Comparison of ENCODE assay signal across 1 fruit fly cellular context in genomic region chr3R:9055119-9056105, dm6.
TF ChIP-seq lines count a peak whose summit lies in the region.

No protein-coding gene starts in this region.

TF ChIP-seq in whole organism, embryonic, 481 proteins besides CTCF, POLR2A, EP300 and RAD21 (continued from another document and continues in another):
- TF ChIP-seq HHEX (GFP tag; optimal IDR thresholded peaks at IDR 0.05; lab: Kevin White, UChicago), result peak; percentile 94
- peak; percentile 93 for TF ChIP-seq ind (GFP tag; optimal IDR thresholded peaks at IDR 0.05; lab: Kevin White, UChicago)
- TF ChIP-seq CG8281 (tag; optimal IDR thresholded peaks at IDR 0.05; lab: Kevin White, UChicago), result peak; percentile 69
- no peak for TF ChIP-seq CG32767 (GFP tag; IDR thresholded peaks at IDR 0.05; lab: Robert Waterston, UW)
- TF ChIP-seq ttk (GFP tag; IDR thresholded peaks at IDR 0.05; lab: Robert Waterston, UW), result no peak
- no peak for TF ChIP-seq ap (GFP tag; IDR thresholded peaks at IDR 0.05; lab: Robert Waterston, UW)
- peak; percentile 81 for TF ChIP-seq CG6272 (GFP tag; IDR thresholded peaks at IDR 0.05; lab: Robert Waterston, UW)
- TF ChIP-seq CG8944 (GFP tag; optimal IDR thresholded peaks at IDR 0.05; lab: Kevin White, UChicago), result peak; percentile 72
- TF ChIP-seq maf-S (GFP tag; optimal IDR thresholded peaks at IDR 0.05; lab: Kevin White, UChicago), result peak; percentile 64
- no peak for TF ChIP-seq CG9215 (GFP tag; IDR thresholded peaks at IDR 0.05; lab: Robert Waterston, UW)
- TF ChIP-seq CG15073 (GFP tag; optimal IDR thresholded peaks at IDR 0.05; lab: Kevin White, UChicago), result peak; percentile 47
- peak; percentile 87 for TF ChIP-seq CG6254 (GFP tag; optimal IDR thresholded peaks at IDR 0.05; lab: Kevin White, UChicago)
- TF ChIP-seq CG10979 (tag; optimal IDR thresholded peaks at IDR 0.05; lab: Kevin White, UChicago), result peak; percentile 94
- TF ChIP-seq CG12942 (GFP tag; optimal IDR thresholded peaks at IDR 0.05; lab: Kevin White, UChicago), result peak; percentile 83
- peak; percentile 38 for TF ChIP-seq ac (GFP tag; optimal IDR thresholded peaks at IDR 0.05; lab: Kevin White, UChicago)
- TF ChIP-seq Elba2 (GFP tag; optimal IDR thresholded peaks at IDR 0.05; lab: Kevin White, UChicago), result peak; percentile 3
- peak; percentile 66 for TF ChIP-seq Antp (GFP tag; optimal IDR thresholded peaks at IDR 0.05; lab: Kevin White, UChicago)
- TF ChIP-seq pzg (GFP tag; optimal IDR thresholded peaks at IDR 0.05; lab: Kevin White, UChicago), result no peak
- TF ChIP-seq repo (GFP tag; optimal IDR thresholded peaks at IDR 0.05; lab: Kevin White, UChicago), result peak; percentile 52
- TF ChIP-seq CG1529 (GFP tag; optimal IDR thresholded peaks at IDR 0.05; lab: Kevin White, UChicago), result peak; percentile 84
- peak; percentile 61 to 65 for TF ChIP-seq chif (GFP tag; optimal IDR thresholded peaks at IDR 0.05; lab: Kevin White, UChicago)
- TF ChIP-seq Bgb (GFP tag; IDR thresholded peaks at IDR 0.05; lab: Robert Waterston, UW; ENCODE audit: partially characterized antibody), result no peak
- peak; percentile 87 for TF ChIP-seq zen (tag; optimal IDR thresholded peaks at IDR 0.05; lab: Kevin White, UChicago)
- peak; percentile 77 for TF ChIP-seq fd64A (GFP tag; optimal IDR thresholded peaks at IDR 0.05; lab: Kevin White, UChicago)
- no peak for TF ChIP-seq ftz-f1 (GFP tag; optimal IDR thresholded peaks at IDR 0.05; lab: Kevin White, UChicago)
- peak; percentile 77 to 92 for TF ChIP-seq Pdp1 (GFP tag; optimal IDR thresholded peaks at IDR 0.05; lab: Kevin White, UChicago)
- TF ChIP-seq fd96Cb (tag; optimal IDR thresholded peaks at IDR 0.05; lab: Kevin White, UChicago), result peak; percentile 93
- no peak for TF ChIP-seq CG6791 (GFP tag; IDR thresholded peaks at IDR 0.05; lab: Robert Waterston, UW; ENCODE audit: partially characterized antibody)
- no peak for TF ChIP-seq row (GFP tag; IDR thresholded peaks at IDR 0.05; lab: Robert Waterston, UW)
- peak; percentile 92 for TF ChIP-seq CG30403 (GFP tag; optimal IDR thresholded peaks at IDR 0.05; lab: Kevin White, UChicago)
- peak; percentile 63 for TF ChIP-seq eyg (GFP tag; optimal IDR thresholded peaks at IDR 0.05; lab: Kevin White, UChicago)
- TF ChIP-seq zfh2 (GFP tag; optimal IDR thresholded peaks at IDR 0.05; lab: Kevin White, UChicago), result peak; percentile 73
- TF ChIP-seq HmgD (GFP tag; optimal IDR thresholded peaks at IDR 0.05; lab: Kevin White, UChicago), result peak; percentile 1
- TF ChIP-seq tap (tag; optimal IDR thresholded peaks at IDR 0.05; lab: Kevin White, UChicago), result peak; percentile 96
- peak; percentile 91 for TF ChIP-seq CG12769 (tag; optimal IDR thresholded peaks at IDR 0.05; lab: Kevin White, UChicago)
- no peak for TF ChIP-seq vvl (GFP tag; IDR thresholded peaks at IDR 0.05; lab: Robert Waterston, UW)
- TF ChIP-seq lilli (GFP tag; optimal IDR thresholded peaks at IDR 0.05; lab: Kevin White, UChicago), result peak; percentile 90
- TF ChIP-seq Abd-B (GFP tag; optimal IDR thresholded peaks at IDR 0.05; lab: Kevin White, UChicago), result peak; percentile 90
- TF ChIP-seq dysf (GFP tag; IDR thresholded peaks at IDR 0.05; lab: Robert Waterston, UW), result no peak
- TF ChIP-seq CG11723 (GFP tag; optimal IDR thresholded peaks at IDR 0.05; lab: Kevin White, UChicago), result peak; percentile 82
- TF ChIP-seq knrl (GFP tag; IDR thresholded peaks at IDR 0.05; lab: Robert Waterston, UW; ENCODE audit: partially characterized antibody), result no peak
- TF ChIP-seq her (GFP tag; optimal IDR thresholded peaks at IDR 0.05; lab: Kevin White, UChicago), result peak; percentile 74
- TF ChIP-seq lbe (GFP tag; optimal IDR thresholded peaks at IDR 0.05; lab: Kevin White, UChicago), result peak; percentile 96
- no peak for TF ChIP-seq NFAT (GFP tag; IDR thresholded peaks at IDR 0.05; lab: Robert Waterston, UW)
- no peak for TF ChIP-seq z (GFP tag; IDR thresholded peaks at IDR 0.05; lab: Robert Waterston, UW)
- TF ChIP-seq CG7745 (tag; optimal IDR thresholded peaks at IDR 0.05; lab: Kevin White, UChicago), result peak; percentile 48
- TF ChIP-seq pnt (GFP tag; optimal IDR thresholded peaks at IDR 0.05; lab: Kevin White, UChicago), result peak; percentile 73
- TF ChIP-seq fd3F (GFP tag; optimal IDR thresholded peaks at IDR 0.05; lab: Kevin White, UChicago), result peak; percentile 92
- TF ChIP-seq CG7357 (GFP tag; IDR thresholded peaks at IDR 0.05; lab: Robert Waterston, UW), result peak; percentile 82
- TF ChIP-seq CG18011 (GFP tag; optimal IDR thresholded peaks at IDR 0.05; lab: Kevin White, UChicago), result peak; percentile 79
- TF ChIP-seq B-H1 (GFP tag; IDR thresholded peaks at IDR 0.05; lab: Robert Waterston, UW), result no peak
- TF ChIP-seq CG14860 (GFP tag; IDR thresholded peaks at IDR 0.05; lab: Robert Waterston, UW; ENCODE audit: partially characterized antibody), result no peak
- peak; percentile 67 for TF ChIP-seq disco-r (GFP tag; optimal IDR thresholded peaks at IDR 0.05; lab: Kevin White, UChicago)
- no peak for TF ChIP-seq zen2 (GFP tag; IDR thresholded peaks at IDR 0.05; lab: Robert Waterston, UW; ENCODE audit: partially characterized antibody)
- TF ChIP-seq CG15269 (tag; optimal IDR thresholded peaks at IDR 0.05; lab: Kevin White, UChicago), result peak; percentile 95
- TF ChIP-seq CG13123 (GFP tag; optimal IDR thresholded peaks at IDR 0.05; lab: Kevin White, UChicago), result peak; percentile 82
- no peak for TF ChIP-seq cg (GFP tag; optimal IDR thresholded peaks at IDR 0.05; lab: Kevin White, UChicago)
- peak; percentile 94 for TF ChIP-seq CG17829 (tag; optimal IDR thresholded peaks at IDR 0.05; lab: Kevin White, UChicago)
- no peak for TF ChIP-seq hkb (optimal IDR thresholded peaks at IDR 0.05; lab: Kevin White, UChicago)
- no peak for TF ChIP-seq hkb (GFP tag; IDR thresholded peaks at IDR 0.05; lab: Robert Waterston, UW)
- TF ChIP-seq CG10147 (GFP tag; optimal IDR thresholded peaks at IDR 0.05; lab: Kevin White, UChicago), result peak; percentile 96
- peak; percentile 97 for TF ChIP-seq PHDP (tag; optimal IDR thresholded peaks at IDR 0.05; lab: Kevin White, UChicago)
- TF ChIP-seq ems (GFP tag; optimal IDR thresholded peaks at IDR 0.05; lab: Kevin White, UChicago), result peak; percentile 77
- peak; percentile 69 for TF ChIP-seq Camta (GFP tag; optimal IDR thresholded peaks at IDR 0.05; lab: Kevin White, UChicago)
- TF ChIP-seq CG17802 (tag; optimal IDR thresholded peaks at IDR 0.05; lab: Kevin White, UChicago), result peak; percentile 81
- peak; percentile 26 for TF ChIP-seq mirr (GFP tag; optimal IDR thresholded peaks at IDR 0.05; lab: Kevin White, UChicago)
- TF ChIP-seq hbn (GFP tag; IDR thresholded peaks at IDR 0.05; lab: Robert Waterston, UW; ENCODE audit: partially characterized antibody), result no peak
- no peak for TF ChIP-seq CG11247 (GFP tag; IDR thresholded peaks at IDR 0.05; lab: Robert Waterston, UW)
- peak; percentile 85 for TF ChIP-seq CG7987 (GFP tag; optimal IDR thresholded peaks at IDR 0.05; lab: Kevin White, UChicago)
- TF ChIP-seq CG9876 (GFP tag; optimal IDR thresholded peaks at IDR 0.05; lab: Kevin White, UChicago), result peak; percentile 79
- TF ChIP-seq Sin3A (optimal IDR thresholded peaks at IDR 0.05; lab: Kevin White, UChicago), result no peak
- TF ChIP-seq CG12236 (GFP tag; optimal IDR thresholded peaks at IDR 0.05; lab: Kevin White, UChicago), result peak; percentile 33
- no peak for TF ChIP-seq Dbx (GFP tag; IDR thresholded peaks at IDR 0.05; lab: Robert Waterston, UW)
- TF ChIP-seq CG1603 (tag; optimal IDR thresholded peaks at IDR 0.05; lab: Kevin White, UChicago), result peak; percentile 93
- no peak for TF ChIP-seq CG17361 (GFP tag; IDR thresholded peaks at IDR 0.05; lab: Robert Waterston, UW)
- TF ChIP-seq tgo (GFP tag; IDR thresholded peaks at IDR 0.05; lab: Robert Waterston, UW), result no peak
- no peak for TF ChIP-seq pfk (GFP tag; optimal IDR thresholded peaks at IDR 0.05; lab: Kevin White, UChicago)
- TF ChIP-seq CG11560 (tag; IDR thresholded peaks at IDR 0.05; lab: Robert Waterston, UW), result no peak
- TF ChIP-seq sob (GFP tag; IDR thresholded peaks at IDR 0.05; lab: Robert Waterston, UW), result no peak
- peak; percentile 80 for TF ChIP-seq CG33213 (GFP tag; optimal IDR thresholded peaks at IDR 0.05; lab: Kevin White, UChicago)
- TF ChIP-seq CG10565 (GFP tag; optimal IDR thresholded peaks at IDR 0.05; lab: Kevin White, UChicago), result peak; percentile 26
- peak; percentile 89 for TF ChIP-seq CG18476 (GFP tag; optimal IDR thresholded peaks at IDR 0.05; lab: Kevin White, UChicago)
- no peak for TF ChIP-seq Doc3 (GFP tag; IDR thresholded peaks at IDR 0.05; lab: Robert Waterston, UW; ENCODE audit: partially characterized antibody)
- no peak for TF ChIP-seq CG6689 (GFP tag; IDR thresholded peaks at IDR 0.05; lab: Robert Waterston, UW)
- TF ChIP-seq CG3838 (GFP tag; optimal IDR thresholded peaks at IDR 0.05; lab: Kevin White, UChicago), result peak; percentile 83
- TF ChIP-seq cas (GFP tag; IDR thresholded peaks at IDR 0.05; lab: Robert Waterston, UW), result no peak
- TF ChIP-seq CG7839 (tag; optimal IDR thresholded peaks at IDR 0.05; lab: Kevin White, UChicago), result peak; percentile 98
- TF ChIP-seq Oli (tag; optimal IDR thresholded peaks at IDR 0.05; lab: Kevin White, UChicago), result peak; percentile 94
- no peak for TF ChIP-seq peb (GFP tag; IDR thresholded peaks at IDR 0.05; lab: Robert Waterston, UW)
- no peak for TF ChIP-seq usp (GFP tag; optimal IDR thresholded peaks at IDR 0.05; lab: Kevin White, UChicago)
- TF ChIP-seq Nf-YB (GFP tag; optimal IDR thresholded peaks at IDR 0.05; lab: Kevin White, UChicago), result peak; percentile 83
- peak; percentile 78 for TF ChIP-seq jing (GFP tag; optimal IDR thresholded peaks at IDR 0.05; lab: Kevin White, UChicago)
- no peak for TF ChIP-seq Mrtf (GFP tag; IDR thresholded peaks at IDR 0.05; lab: Robert Waterston, UW)
- TF ChIP-seq esg (GFP tag; conservative IDR thresholded peaks at IDR 0.05; lab: Robert Waterston, UW), result no peak
- peak; percentile 12 for TF ChIP-seq stwl (tag; optimal IDR thresholded peaks at IDR 0.05; lab: Kevin White, UChicago)
- TF ChIP-seq CG9727 (GFP tag; optimal IDR thresholded peaks at IDR 0.05; lab: Kevin White, UChicago), result peak; percentile 93
- TF ChIP-seq Side (GFP tag; optimal IDR thresholded peaks at IDR 0.05; lab: Kevin White, UChicago), result peak; percentile 64
- TF ChIP-seq gsb-n (tag; optimal IDR thresholded peaks at IDR 0.05; lab: Kevin White, UChicago), result peak; percentile 92
- TF ChIP-seq CG4404 (GFP tag; IDR thresholded peaks at IDR 0.05; lab: Robert Waterston, UW), result no peak
- no peak for TF ChIP-seq CG1024 (GFP tag; IDR thresholded peaks at IDR 0.05; lab: Robert Waterston, UW)
- TF ChIP-seq sens-2 (GFP tag; IDR thresholded peaks at IDR 0.05; lab: Robert Waterston, UW), result no peak
- no peak for TF ChIP-seq CG4360 (GFP tag; IDR thresholded peaks at IDR 0.05; lab: Robert Waterston, UW)
- TF ChIP-seq sisA (GFP tag; IDR thresholded peaks at IDR 0.05; lab: Robert Waterston, UW), result no peak
- peak; percentile 66 for TF ChIP-seq Lhr (GFP tag; optimal IDR thresholded peaks at IDR 0.05; lab: Kevin White, UChicago)
- no peak for TF ChIP-seq al (GFP tag; IDR thresholded peaks at IDR 0.05; lab: Robert Waterston, UW)
- peak; percentile 45 for TF ChIP-seq dm (GFP tag; optimal IDR thresholded peaks at IDR 0.05; lab: Kevin White, UChicago)
- peak; percentile 91 for TF ChIP-seq CG17385 (GFP tag; optimal IDR thresholded peaks at IDR 0.05; lab: Kevin White, UChicago)
- TF ChIP-seq ci (GFP tag; IDR thresholded peaks at IDR 0.05; lab: Robert Waterston, UW), result no peak
- TF ChIP-seq crc (GFP tag; optimal IDR thresholded peaks at IDR 0.05; lab: Kevin White, UChicago), result peak; percentile 71
- TF ChIP-seq CG13424 (tag; optimal IDR thresholded peaks at IDR 0.05; lab: Kevin White, UChicago), result peak; percentile 94
- peak; percentile 54 for TF ChIP-seq CG17186 (GFP tag; optimal IDR thresholded peaks at IDR 0.05; lab: Kevin White, UChicago)
- no peak for TF ChIP-seq Adf1 (GFP tag; IDR thresholded peaks at IDR 0.05; lab: Robert Waterston, UW)
- peak; percentile 92 for TF ChIP-seq CG12104 (GFP tag; optimal IDR thresholded peaks at IDR 0.05; lab: Kevin White, UChicago)
- no peak for TF ChIP-seq Xrp1 (GFP tag; IDR thresholded peaks at IDR 0.05; lab: Robert Waterston, UW)
- no peak for TF ChIP-seq CG14441 (GFP tag; IDR thresholded peaks at IDR 0.05; lab: Robert Waterston, UW)
- TF ChIP-seq CG13287 (GFP tag; IDR thresholded peaks at IDR 0.05; lab: Robert Waterston, UW; ENCODE audit: partially characterized antibody), result no peak
- TF ChIP-seq hb (GFP tag; IDR thresholded peaks at IDR 0.05; lab: Robert Waterston, UW; ENCODE audit: partially characterized antibody), result no peak
- TF ChIP-seq nerfin-1 (tag; optimal IDR thresholded peaks at IDR 0.05; lab: Kevin White, UChicago), result peak; percentile 91
- TF ChIP-seq CG12391 (tag; optimal IDR thresholded peaks at IDR 0.05; lab: Kevin White, UChicago), result peak; percentile 96
- TF ChIP-seq toy (GFP tag; IDR thresholded peaks at IDR 0.05; lab: Robert Waterston, UW), result no peak
- TF ChIP-seq CG12659 (GFP tag; optimal IDR thresholded peaks at IDR 0.05; lab: Kevin White, UChicago), result peak; percentile 92
- TF ChIP-seq CG10209 (GFP tag; optimal IDR thresholded peaks at IDR 0.05; lab: Kevin White, UChicago), result peak; percentile 91
- TF ChIP-seq Scr (GFP tag; IDR thresholded peaks at IDR 0.05; lab: Robert Waterston, UW; ENCODE audit: partially characterized antibody), result no peak
- no peak for TF ChIP-seq HLHmδ (GFP tag; optimal IDR thresholded peaks at IDR 0.05; lab: Kevin White, UChicago)
- TF ChIP-seq CG4820 (GFP tag; optimal IDR thresholded peaks at IDR 0.05; lab: Kevin White, UChicago), result peak; percentile 86
- TF ChIP-seq CG16863 (GFP tag; optimal IDR thresholded peaks at IDR 0.05; lab: Kevin White, UChicago), result peak; percentile 50
- TF ChIP-seq Sox100B (GFP tag; optimal IDR thresholded peaks at IDR 0.05; lab: Kevin White, UChicago), result peak; percentile 91
- no peak for TF ChIP-seq bbx (GFP tag; IDR thresholded peaks at IDR 0.05; lab: Robert Waterston, UW; ENCODE audit: partially characterized antibody)
- TF ChIP-seq CG10321 (GFP tag; IDR thresholded peaks at IDR 0.05; lab: Robert Waterston, UW), result no peak
- TF ChIP-seq unpg (GFP tag; optimal IDR thresholded peaks at IDR 0.05; lab: Kevin White, UChicago), result peak; percentile 97
- peak; percentile 46 for TF ChIP-seq NC2α (GFP tag; optimal IDR thresholded peaks at IDR 0.05; lab: Kevin White, UChicago)
- peak; percentile 89 for TF ChIP-seq CG10267 (tag; optimal IDR thresholded peaks at IDR 0.05; lab: Kevin White, UChicago)
- no peak for TF ChIP-seq CG2129 (GFP tag; IDR thresholded peaks at IDR 0.05; lab: Robert Waterston, UW; ENCODE audit: partially characterized antibody)
- peak; percentile 90 for TF ChIP-seq NfI (GFP tag; optimal IDR thresholded peaks at IDR 0.05; lab: Kevin White, UChicago)
- no peak for TF ChIP-seq ken (GFP tag; IDR thresholded peaks at IDR 0.05; lab: Robert Waterston, UW)
